Fruit fly (Drosophila melanogaster): ENCODE data around the gene CG4278.

- TF ChIP-seq Dll (optimal IDR thresholded peaks at IDR 0.05) = no peak
- TF ChIP-seq pan (optimal IDR thresholded peaks at IDR 0.05) = no peak
- no peak for TF ChIP-seq EcR (GFP tag; optimal IDR thresholded peaks at IDR 0.05)
- no peak for TF ChIP-seq CG8478 (optimal IDR thresholded peaks at IDR 0.05)
These were observed 2.8 kb downstream of the CG4278 start, which contains the start of gene CG4440 for dm6 chr2L:16329625-16330024.
